Worm (Caenorhabditis elegans) whole organism, L2 larva: ENCODE results near the gene srx-34.

Experiments
- C34F6.9 ChIP-seq: fragments of 150-350 bp; optimal IDR thresholded peaks from 2 replicates; lab custom pipeline; 2014; ENCODE audit warnings: missing biosample characterization, missing genetic modification characterization
- F13H6.1 ChIP-seq: sonication (generic microtip); optimal IDR thresholded peaks from 2 replicates; lab custom pipeline; 2016; ENCODE audit warnings: missing genetic modification characterization, missing compliant biosample characterization
- R02D3.7 ChIP-seq: fragments of 150-350 bp; optimal IDR thresholded peaks from 2 replicates; lab custom pipeline; 2014; ENCODE audit warnings: missing biosample characterization, missing genetic modification characterization
- Y55F3AM.14 ChIP-seq: fragments of 200-800 bp; sonication (Bioruptor generic); optimal IDR thresholded peaks from 2 replicates; lab custom pipeline; 2018; ENCODE audit warnings: mild to moderate bottlenecking, missing genetic modification characterization, missing compliant biosample characterization
- ZK546.5 ChIP-seq: sonication (generic microtip); optimal IDR thresholded peaks from 2 replicates; lab custom pipeline; 2017; ENCODE audit warnings: missing biosample characterization, missing genetic modification characterization
- alr-1 ChIP-seq: fragments of 150-350 bp; optimal IDR thresholded peaks from 2 replicates; lab custom pipeline; 2014; ENCODE audit warnings: missing biosample characterization, missing genetic modification characterization
- ama-1 ChIP-seq: fragments of 150-350 bp; optimal IDR thresholded peaks from 2 replicates; lab custom pipeline; 2018; ENCODE audit warnings: inconsistent platforms
- blmp-1 ChIP-seq: sonication (generic microtip); optimal IDR thresholded peaks from 2 replicates; lab custom pipeline; 2017; ENCODE audit warnings: missing genetic modification characterization, mild to moderate bottlenecking, missing compliant biosample characterization, antibody characterized with exemption, moderate library complexity; ENCODE audit not compliant: insufficient read depth
- ceh-16 ChIP-seq: fragments of 150-350 bp; optimal IDR thresholded peaks from 2 replicates; lab custom pipeline; 2014; ENCODE audit warnings: missing biosample characterization, missing genetic modification characterization
- ceh-82 ChIP-seq: fragments of 150-350 bp; optimal IDR thresholded peaks from 2 replicates; lab custom pipeline; 2014; ENCODE audit warnings: missing biosample characterization, missing genetic modification characterization
- crh-2 ChIP-seq: sonication (generic microtip); optimal IDR thresholded peaks from 2 replicates; lab custom pipeline; 2017; ENCODE audit warnings: missing biosample characterization, missing genetic modification characterization
- dmd-4 ChIP-seq: sonication (generic microtip); optimal IDR thresholded peaks from 2 replicates; lab custom pipeline; 2017; ENCODE audit warnings: missing biosample characterization, missing genetic modification characterization
- egl-27 ChIP-seq: sonication (generic microtip); optimal IDR thresholded peaks from 3 replicates; lab custom pipeline; 2017; ENCODE audit warnings: missing biosample characterization, missing genetic modification reagents, missing genetic modification characterization
- elt-1 ChIP-seq: fragments of 150-350 bp; optimal IDR thresholded peaks from 2 replicates; lab custom pipeline; 2014; ENCODE audit warnings: missing biosample characterization, missing genetic modification characterization
- elt-3 ChIP-seq: sonication (generic microtip); optimal IDR thresholded peaks from 2 replicates; lab custom pipeline; 2017; ENCODE audit warnings: missing biosample characterization, missing genetic modification characterization
- fos-1 ChIP-seq: fragments of 150-350 bp; optimal IDR thresholded peaks from 2 replicates; lab custom pipeline; 2014; ENCODE audit warnings: missing biosample characterization, missing genetic modification characterization
- gmeb-1 ChIP-seq: fragments of 150-350 bp; optimal IDR thresholded peaks from 2 replicates; lab custom pipeline; 2014; ENCODE audit warnings: missing biosample characterization, missing genetic modification characterization
- lin-11 ChIP-seq: fragments of 150-350 bp; sonication (generic microtip); optimal IDR thresholded peaks from 2 replicates; lab custom pipeline; 2014; ENCODE audit warnings: missing biosample characterization, missing genetic modification characterization, inconsistent platforms, mixed read lengths
- lsy-2 ChIP-seq, 2 experiments: fragments of 150-350 bp in 1 of 2; sonication (generic microtip) in 1 of 2; optimal IDR thresholded peaks; 2 replicates each; lab custom pipeline; 2014 to 2017; ENCODE audit warnings: missing biosample characterization in 2 of 2, missing genetic modification characterization in 2 of 2
- mab-5 ChIP-seq: fragments of 150-350 bp; optimal IDR thresholded peaks from 2 replicates; lab custom pipeline; 2014; ENCODE audit warnings: missing biosample characterization, missing genetic modification characterization
- mbf-1 ChIP-seq: sonication (generic microtip); optimal IDR thresholded peaks from 2 replicates; lab custom pipeline; 2017; ENCODE audit warnings: missing biosample characterization, missing genetic modification characterization
- mdl-1 ChIP-seq, 2 experiments: fragments of 150-350 bp in 1 of 2; sonication (generic microtip) in 1 of 2; optimal IDR thresholded peaks; 2 replicates each; lab custom pipeline; 2017; ENCODE audit warnings: missing biosample characterization in 2 of 2, missing genetic modification characterization in 2 of 2
- nhr-10 ChIP-seq: sonication (generic microtip); optimal IDR thresholded peaks from 2 replicates; lab custom pipeline; 2017; ENCODE audit warnings: missing biosample characterization, missing genetic modification characterization
- nhr-12 ChIP-seq: fragments of 150-350 bp; optimal IDR thresholded peaks from 2 replicates; lab custom pipeline; 2014; ENCODE audit warnings: missing biosample characterization, missing genetic modification characterization
- nhr-129 ChIP-seq: fragments of 150-350 bp; optimal IDR thresholded peaks from 2 replicates; lab custom pipeline; 2014; ENCODE audit warnings: missing biosample characterization, missing genetic modification characterization
- nhr-21 ChIP-seq: fragments of 150-350 bp; optimal IDR thresholded peaks from 2 replicates; lab custom pipeline; 2014; ENCODE audit warnings: missing biosample characterization, missing genetic modification characterization
- nhr-23 ChIP-seq: fragments of 150-350 bp; optimal IDR thresholded peaks from 2 replicates; lab custom pipeline; 2014; ENCODE audit warnings: missing biosample characterization, missing genetic modification reagents, missing genetic modification characterization
- nhr-237 ChIP-seq: fragments of 150-350 bp; optimal IDR thresholded peaks from 2 replicates; lab custom pipeline; 2014; ENCODE audit warnings: missing biosample characterization, missing genetic modification characterization
- nhr-25 ChIP-seq: fragments of 150-350 bp; sonication (generic microtip); optimal IDR thresholded peaks from 3 replicates; lab custom pipeline; 2014; ENCODE audit warnings: missing biosample characterization, missing genetic modification characterization
- nhr-6 ChIP-seq: fragments of 150-350 bp; optimal IDR thresholded peaks from 2 replicates; lab custom pipeline; 2014; ENCODE audit warnings: missing biosample characterization, missing genetic modification characterization
- peb-1 ChIP-seq: fragments of 150-350 bp; optimal IDR thresholded peaks from 2 replicates; lab custom pipeline; 2014; ENCODE audit warnings: missing biosample characterization, missing genetic modification characterization
- sem-4 ChIP-seq: fragments of 150-350 bp; optimal IDR thresholded peaks from 2 replicates; lab custom pipeline; 2014; ENCODE audit warnings: missing biosample characterization, missing genetic modification reagents, missing genetic modification characterization
- skn-1 ChIP-seq: sonication (generic microtip); optimal IDR thresholded peaks from 2 replicates; lab custom pipeline; 2017; ENCODE audit warnings: missing biosample characterization, missing genetic modification characterization
- sma-3 ChIP-seq: sonication (generic microtip); optimal IDR thresholded peaks from 2 replicates; lab custom pipeline; 2016; ENCODE audit warnings: missing genetic modification reagents, missing genetic modification characterization, missing compliant biosample characterization
- sma-9 ChIP-seq, 2 experiments: fragments of 150-350 bp in 1 of 2; sonication (generic microtip) in 1 of 2; optimal IDR thresholded peaks; 2 replicates each; lab custom pipeline; 2014 to 2016; ENCODE audit warnings: missing genetic modification characterization in 2 of 2, mild to moderate bottlenecking in 1 of 2, missing biosample characterization in 1 of 2, missing compliant biosample characterization in 1 of 2, missing genetic modification reagents in 1 of 2, moderate library complexity in 1 of 2
- snpc-4 ChIP-seq: fragments of 150-350 bp; optimal IDR thresholded peaks from 2 replicates; lab custom pipeline; 2014; ENCODE audit warnings: missing biosample characterization, missing genetic modification characterization
- unc-39 ChIP-seq: fragments of 150-350 bp; optimal IDR thresholded peaks from 2 replicates; lab custom pipeline; 2014; ENCODE audit warnings: missing biosample characterization, missing genetic modification characterization
- unc-55 ChIP-seq: fragments of 150-350 bp; sonication (generic microtip); optimal IDR thresholded peaks from 3 replicates; lab custom pipeline; 2014; ENCODE audit warnings: missing biosample characterization, missing genetic modification reagents, missing genetic modification characterization
- unc-62 ChIP-seq: fragments of 150-350 bp; optimal IDR thresholded peaks from 2 replicates; lab custom pipeline; 2014; ENCODE audit warnings: missing biosample characterization, missing genetic modification reagents, missing genetic modification characterization
- zag-1 ChIP-seq: fragments of 150-350 bp; optimal IDR thresholded peaks from 2 replicates; lab custom pipeline; 2014; ENCODE audit warnings: missing biosample characterization, missing genetic modification characterization
- ztf-1 ChIP-seq: fragments of 200-800 bp; sonication (Bioruptor generic); conservative IDR thresholded peaks from 2 replicates; pipeline ENCODE4 v1.3.6; 2022; ENCODE audit warnings: missing genetic modification characterization, missing compliant biosample characterization
- ztf-11 ChIP-seq: sonication (generic microtip); optimal IDR thresholded peaks from 2 replicates; lab custom pipeline; 2017; ENCODE audit warnings: missing biosample characterization, missing genetic modification characterization
- ztf-4 ChIP-seq: fragments of 150-350 bp; optimal IDR thresholded peaks from 2 replicates; lab custom pipeline; 2014; ENCODE audit warnings: missing biosample characterization, missing genetic modification characterization

srx-34 gene

ce11 chrV:7093720-7094401 is 26.2 kb downstream of the srx-34 start, which contains the start of gene nhr-135:
Gene nhr-135 (minus strand): TSS chrV:7093770.
- peak; percentile 7 for TF ChIP-seq Y55F3AM.14 (GFP tag; lab: Kevin White, UChicago)
- TF ChIP-seq zag-1 (tag; lab: Kevin White, UChicago) = no peak
- TF ChIP-seq lsy-2 (tag; optimal IDR thresholded peaks at IDR 0.05; lab: Kevin White, UChicago) = peak in 1 of 2 experiments; percentile 31
- peak; percentile 70 for TF ChIP-seq nhr-25
- TF ChIP-seq nhr-21 (tag; lab: Kevin White, UChicago) = peak; percentile 55
- TF ChIP-seq mdl-1 (tag; optimal IDR thresholded peaks at IDR 0.05; lab: Kevin White, UChicago) = peak; percentile 52 to 76
- TF ChIP-seq ztf-4 = no peak
- TF ChIP-seq egl-27 (tag; lab: Kevin White, UChicago) = peak; percentile 15
- peak; percentile 92 for TF ChIP-seq blmp-1 (tag; lab: Kevin White, UChicago)
- TF ChIP-seq fos-1 (tag; lab: Kevin White, UChicago) = peak; percentile 82
- TF ChIP-seq dmd-4 (tag; lab: Kevin White, UChicago) = no peak
- peak; percentile 70 for TF ChIP-seq sma-3 (GFP tag; lab: Kevin White, UChicago)
- TF ChIP-seq C34F6.9 = peak; percentile 32
- no peak for TF ChIP-seq nhr-12 (tag; lab: Kevin White, UChicago)
- peak; percentile 71 for TF ChIP-seq nhr-129
- no peak for TF ChIP-seq ZK546.5 (tag; lab: Kevin White, UChicago)
- TF ChIP-seq F13H6.1 (tag; lab: Kevin White, UChicago) = peak; percentile 56
- peak; percentile 56 for TF ChIP-seq gmeb-1 (tag; lab: Kevin White, UChicago)
- TF ChIP-seq sma-9 (GFP tag; optimal IDR thresholded peaks at IDR 0.05; lab: Kevin White, UChicago) = peak; percentile 86
- no peak for TF ChIP-seq sma-9 (tag; optimal IDR thresholded peaks at IDR 0.05; lab: Kevin White, UChicago)
- no peak for TF ChIP-seq sem-4
- TF ChIP-seq unc-62 = no peak
- TF ChIP-seq ama-1 (lab: Kevin White, UChicago) = peak; percentile 5
- TF ChIP-seq ztf-11 (tag; lab: Kevin White, UChicago) = no peak
- TF ChIP-seq mbf-1 = no peak
- TF ChIP-seq mab-5 (tag; lab: Kevin White, UChicago) = no peak
- peak; percentile 80 for TF ChIP-seq crh-2 (tag; lab: Kevin White, UChicago)
- no peak for TF ChIP-seq snpc-4 (tag; lab: Kevin White, UChicago)

- TF ChIP-seq mdl-1 (tag; optimal IDR thresholded peaks at IDR 0.05; lab: Kevin White, UChicago) (no peak), sma-9 (GFP tag; optimal IDR thresholded peaks at IDR 0.05; lab: Kevin White, UChicago) (no peak), sma-9 (tag; optimal IDR thresholded peaks at IDR 0.05; lab: Kevin White, UChicago) (no peak), elt-3 (tag; lab: Kevin White, UChicago) (no peak), crh-2 (tag; lab: Kevin White, UChicago) (no peak), nhr-6 (no peak), unc-39 (tag; lab: Kevin White, UChicago) (no peak), ZK546.5 (tag; lab: Kevin White, UChicago) (no peak), fos-1 (tag; lab: Kevin White, UChicago) (no peak), nhr-21 (tag; lab: Kevin White, UChicago) (no peak), zag-1 (tag; lab: Kevin White, UChicago) (no peak), Y55F3AM.14 (GFP tag; lab: Kevin White, UChicago) (no peak)
Measured at ce11 chrV:7091287-7091686, 28.8 kb downstream of the srx-34 start, which contains the start of gene nhr-286. Gene nhr-286 (minus strand): TSS chrV:7091610.

ce11 chrV:7089217-7089616 is 30.9 kb downstream of the srx-34 start:
- TF ChIP-seq mdl-1 (tag; optimal IDR thresholded peaks at IDR 0.05; lab: Kevin White, UChicago) (peak in 1 of 2 experiments; percentile 5), nhr-237 (tag; lab: Kevin White, UChicago) (no peak), peb-1 (tag; lab: Kevin White, UChicago) (no peak), elt-1 (no peak), nhr-6 (peak; percentile 35), alr-1 (tag; lab: Kevin White, UChicago) (no peak), ztf-4 (peak; percentile 22), snpc-4 (tag; lab: Kevin White, UChicago) (no peak), ceh-82 (no peak), nhr-12 (tag; lab: Kevin White, UChicago) (no peak), ceh-16 (tag; lab: Kevin White, UChicago) (no peak), fos-1 (tag; lab: Kevin White, UChicago) (peak; percentile 23), dmd-4 (tag; lab: Kevin White, UChicago) (no peak), ama-1 (lab: Kevin White, UChicago) (no peak), nhr-129 (peak; percentile 42), R02D3.7 (no peak), unc-55 (GFP tag; lab: Kevin White, UChicago) (no peak), zag-1 (tag; lab: Kevin White, UChicago) (no peak), nhr-25 (peak; percentile 91), nhr-21 (tag; lab: Kevin White, UChicago) (peak; percentile 58), skn-1 (tag; lab: Kevin White, UChicago) (no peak), sma-9 (GFP tag; optimal IDR thresholded peaks at IDR 0.05; lab: Kevin White, UChicago) (peak; percentile 86), sma-9 (tag; optimal IDR thresholded peaks at IDR 0.05; lab: Kevin White, UChicago) (no peak), mbf-1 (no peak), lin-11 (tag; lab: Kevin White, UChicago) (no peak), F13H6.1 (tag; lab: Kevin White, UChicago) (peak; percentile 8), unc-62 (no peak), nhr-23 (tag; lab: Kevin White, UChicago) (no peak), sem-4 (no peak), C34F6.9 (peak; percentile 33), mab-5 (tag; lab: Kevin White, UChicago) (no peak), lsy-2 (tag; optimal IDR thresholded peaks at IDR 0.05; lab: Kevin White, UChicago) (no peak), nhr-10 (tag; lab: Kevin White, UChicago) (no peak), ztf-1 (no peak), blmp-1 (tag; lab: Kevin White, UChicago) (peak; percentile 50)
